Fruit fly (Drosophila melanogaster): ENCODE measurements around the gene BBIP1.

dm6 chr3R:9359393-9359792 is 44.8 kb upstream of the BBIP1 start:
- TF ChIP-seq insv (optimal IDR thresholded peaks at IDR 0.05) (no peak), psq (optimal IDR thresholded peaks at IDR 0.05) (no peak), ttk (optimal IDR thresholded peaks at IDR 0.05) (no peak), h (optimal IDR thresholded peaks at IDR 0.05) (no peak), Sin3A (optimal IDR thresholded peaks at IDR 0.05) (no peak), Myc (optimal IDR thresholded peaks at IDR 0.05) (no peak)

Measured in Kc167 (cell line).